Worm (Caenorhabditis elegans) whole organism, young adult: Measurements from ENCODE around the gene chil-23.

ENCODE experiments used
- B0019.2 ChIP-seq: fragments of 200-800 bp; sonication (Bioruptor generic); conservative IDR thresholded peaks from 2 replicates; pipeline ENCODE4 v1.3.6; 2022; ENCODE audit warnings: missing genetic modification reagents, missing genetic modification characterization, missing compliant biosample characterization
- C17E4.6 ChIP-seq: fragments of 200-800 bp; sonication (Bioruptor generic); IDR thresholded peaks from 2 replicates; pipeline ENCODE4 v1.3.6; 2022; ENCODE audit warnings: missing genetic modification reagents, missing genetic modification characterization, missing compliant biosample characterization
- F55B11.4 ChIP-seq: sonication (generic microtip); optimal IDR thresholded peaks from 2 replicates; lab custom pipeline; 2016; ENCODE audit warnings: missing compliant biosample characterization, missing genetic modification characterization, borderline replicate concordance; ENCODE audit not compliant: insufficient read depth
- F57A8.1 ChIP-seq: fragments of 200-800 bp; sonication (Bioruptor generic); optimal IDR thresholded peaks from 2 replicates; lab custom pipeline; 2018; ENCODE audit warnings: mild to moderate bottlenecking, missing genetic modification characterization, moderate library complexity, missing compliant biosample characterization
- T07F8.4 ChIP-seq: sonication (generic microtip); optimal IDR thresholded peaks from 2 replicates; lab custom pipeline; 2016; ENCODE audit warnings: mild to moderate bottlenecking, missing genetic modification characterization, moderate library complexity, missing compliant biosample characterization
- Y56A3A.18 ChIP-seq: fragments of 200-800 bp; sonication (Bioruptor generic); IDR thresholded peaks from 2 replicates; pipeline ENCODE4 v1.3.6; 2022; ENCODE audit warnings: missing genetic modification reagents, missing genetic modification characterization, missing compliant biosample characterization
- Y79H2A.3 ChIP-seq: fragments of 200-800 bp; sonication (Bioruptor generic); conservative IDR thresholded peaks from 2 replicates; pipeline ENCODE4 v1.3.6; 2022; ENCODE audit warnings: missing genetic modification reagents, missing genetic modification characterization, missing compliant biosample characterization
- Y95B8A.8 ChIP-seq: fragments of 200-800 bp; sonication (Bioruptor generic); IDR thresholded peaks from 2 replicates; pipeline ENCODE4 v1.3.6; 2022; ENCODE audit warnings: missing genetic modification reagents, missing genetic modification characterization, missing compliant biosample characterization
- ama-1 ChIP-seq, 3 experiments: fragments of 150-350 bp in 1 of 3; sonication (generic microtip) in 2 of 3; optimal IDR thresholded peaks; 2 replicates each; lab custom pipeline; 2014 to 2018; ENCODE audit warnings: missing biosample characterization in 2 of 3, missing genetic modification characterization in 2 of 3, missing genetic modification reagents in 2 of 3
- aptf-3 ChIP-seq: fragments of 200-800 bp; sonication (Bioruptor generic); IDR thresholded peaks from 2 replicates; pipeline ENCODE4 v1.3.6; 2022; ENCODE audit warnings: missing genetic modification characterization, missing compliant biosample characterization
- athp-1 ChIP-seq: sonication (generic microtip); optimal IDR thresholded peaks from 2 replicates; lab custom pipeline; 2017; ENCODE audit warnings: mild to moderate bottlenecking, missing genetic modification characterization, missing compliant biosample characterization
- attf-5 ChIP-seq: fragments of 200-800 bp; sonication (Bioruptor generic); optimal IDR thresholded peaks from 2 replicates; lab custom pipeline; 2018; ENCODE audit warnings: mild to moderate bottlenecking, missing genetic modification characterization, missing compliant biosample characterization
- ccch-3 ChIP-seq: fragments of 200-800 bp; sonication (Bioruptor generic); optimal IDR thresholded peaks from 2 replicates; lab custom pipeline; 2018; ENCODE audit warnings: mild to moderate bottlenecking, missing genetic modification characterization, missing compliant biosample characterization
- ceh-27 ChIP-seq: fragments of 200-800 bp; sonication (Bioruptor generic); optimal IDR thresholded peaks from 2 replicates; lab custom pipeline; 2018; ENCODE audit warnings: mild to moderate bottlenecking, missing genetic modification characterization, moderate library complexity, missing compliant biosample characterization
- dox-1 ChIP-seq: fragments of 200-800 bp; sonication (Bioruptor generic); IDR thresholded peaks from 2 replicates; pipeline ENCODE4 v1.3.6; 2022; ENCODE audit warnings: missing genetic modification reagents, missing genetic modification characterization, missing compliant biosample characterization
- dpl-1 ChIP-seq: fragments of 150-350 bp; optimal IDR thresholded peaks from 2 replicates; lab custom pipeline; 2014; ENCODE audit warnings: missing biosample characterization, missing genetic modification reagents, missing genetic modification characterization
- efl-1 ChIP-seq: fragments of 150-350 bp; optimal IDR thresholded peaks from 2 replicates; lab custom pipeline; 2014; ENCODE audit warnings: missing biosample characterization, missing genetic modification reagents, missing genetic modification characterization
- hrde-1 ChIP-seq: sonication (generic microtip); optimal IDR thresholded peaks from 2 replicates; lab custom pipeline; 2016; ENCODE audit warnings: missing genetic modification characterization, mild to moderate bottlenecking, missing compliant biosample characterization, moderate library complexity, missing genotype, missing genetic modification reagents, borderline replicate concordance
- let-526 ChIP-seq: fragments of 200-800 bp; sonication (Bioruptor generic); IDR thresholded peaks from 2 replicates; pipeline ENCODE4 v1.3.6; 2022; ENCODE audit warnings: missing genetic modification reagents, missing genetic modification characterization, missing compliant biosample characterization
- madf-6 ChIP-seq: fragments of 200-800 bp; sonication (Bioruptor generic); IDR thresholded peaks from 2 replicates; pipeline ENCODE4 v1.3.6; 2022; ENCODE audit warnings: missing genetic modification reagents, missing genetic modification characterization, missing compliant biosample characterization
- mcd-1 ChIP-seq: fragments of 200-800 bp; sonication (Bioruptor generic); IDR thresholded peaks from 2 replicates; pipeline ENCODE4 v1.3.6; 2022; ENCODE audit warnings: missing genetic modification reagents, missing genetic modification characterization, missing compliant biosample characterization
- mel-28 ChIP-seq: sonication (generic microtip); optimal IDR thresholded peaks from 2 replicates; lab custom pipeline; 2016; ENCODE audit warnings: borderline replicate concordance, mild to moderate bottlenecking, missing genetic modification characterization, missing compliant biosample characterization
- nhr-80 ChIP-seq: sonication (generic microtip); optimal IDR thresholded peaks from 2 replicates; lab custom pipeline; 2016; ENCODE audit warnings: missing genetic modification characterization, missing compliant biosample characterization
- nhr-90 ChIP-seq: sonication (generic microtip); optimal IDR thresholded peaks from 2 replicates; lab custom pipeline; 2016; ENCODE audit warnings: missing genotype, mild to moderate bottlenecking, missing genetic modification characterization, missing compliant biosample characterization
- sea-2 ChIP-seq: fragments of 200-800 bp; sonication (Bioruptor generic); IDR thresholded peaks from 2 replicates; pipeline ENCODE4 v1.3.6; 2022; ENCODE audit warnings: missing genetic modification characterization, missing compliant biosample characterization
- snpc-3.4 ChIP-seq: sonication (generic microtip); optimal IDR thresholded peaks from 2 replicates; lab custom pipeline; 2017; ENCODE audit warnings: missing genetic modification characterization, mild to moderate bottlenecking, missing compliant biosample characterization, antibody characterized with exemption, moderate library complexity, missing genotype, missing genetic modification reagents
- tbp1 ChIP-seq: fragments of 200-800 bp; sonication (Bioruptor generic); optimal IDR thresholded peaks from 2 replicates; lab custom pipeline; 2018; ENCODE audit warnings: mild to moderate bottlenecking, missing genetic modification characterization, missing compliant biosample characterization
- tbx-9 ChIP-seq: sonication (generic microtip); optimal IDR thresholded peaks from 2 replicates; lab custom pipeline; 2016; ENCODE audit warnings: borderline replicate concordance, missing genetic modification characterization, inconsistent platforms, missing compliant biosample characterization
- xnd-1 ChIP-seq: sonication (generic microtip); optimal IDR thresholded peaks from 2 replicates; lab custom pipeline; 2016; ENCODE audit warnings: missing genotype, missing genetic modification reagents, missing genetic modification characterization, missing compliant biosample characterization
- ztf-22 ChIP-seq: fragments of 200-800 bp; sonication (Bioruptor generic); optimal IDR thresholded peaks from 2 replicates; lab custom pipeline; 2018; ENCODE audit warnings: mild to moderate bottlenecking, missing genetic modification characterization, moderate library complexity, missing compliant biosample characterization
- ztf-25 ChIP-seq: fragments of 200-800 bp; sonication (Bioruptor generic); IDR thresholded peaks from 2 replicates; pipeline ENCODE4 v1.3.6; 2022; ENCODE audit warnings: missing genetic modification reagents, missing genetic modification characterization, missing compliant biosample characterization
- ztf-3 ChIP-seq: fragments of 200-800 bp; sonication (Bioruptor generic); optimal IDR thresholded peaks from 2 replicates; lab custom pipeline; 2018; ENCODE audit warnings: mild to moderate bottlenecking, missing genetic modification characterization, missing compliant biosample characterization

chil-23 gene

DNA sequence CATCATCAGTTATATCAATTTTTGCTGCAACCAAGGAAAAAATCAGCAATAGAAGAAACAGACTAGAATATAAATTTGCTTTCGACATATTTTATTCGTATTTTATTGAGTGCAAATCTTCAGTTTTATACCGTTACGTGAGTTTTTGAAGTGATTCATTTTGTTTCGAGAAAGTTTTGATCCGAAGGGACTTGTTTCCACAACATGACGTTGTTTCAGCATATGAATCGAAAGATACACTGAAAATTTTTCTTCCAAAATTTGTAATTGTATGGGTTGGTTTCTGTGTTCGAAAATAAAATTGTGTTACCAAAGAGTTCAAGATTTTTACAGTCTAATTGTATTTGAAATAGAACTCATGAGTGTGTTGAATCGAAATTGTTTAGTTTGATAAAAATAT is 11.6 kb upstream of the chil-23 start, which contains the start of gene T19H5.7:
TSS of gene T19H5.7 (minus strand) at position 101 of the 400 bp plus-strand sequence.
- no peak for TF ChIP-seq hrde-1 (tag; lab: Kevin White, UChicago)
- TF ChIP-seq tbp1 (GFP tag; lab: Kevin White, UChicago): no peak
- no peak for TF ChIP-seq ccch-3
- no peak for TF ChIP-seq snpc-3.4
- TF ChIP-seq Y56A3A.18 (GFP tag; lab: Robert Waterston, UW): no peak
- no peak for TF ChIP-seq aptf-3 (GFP tag; lab: Robert Waterston, UW)

ce11 chrII:9477567-9477966 is 9.2 kb upstream of the chil-23 start, which contains the start of gene chil-27:
chil-27 (plus strand) TSS chrII:9477867.
- TF ChIP-seq Y79H2A.3: no peak
- no peak for TF ChIP-seq F55B11.4 (tag; lab: Kevin White, UChicago)
- no peak for TF ChIP-seq T07F8.4 (tag; lab: Kevin White, UChicago)
- no peak for TF ChIP-seq efl-1
- TF ChIP-seq nhr-90: no peak

ce11 chrII:9474367-9475105 is 6.1 kb upstream of the chil-23 start, which contains the start of the genes chil-25 and chil-26:
chil-25 (minus strand) TSS chrII:9474467.
chil-26 (plus strand) TSS chrII:9475055.
- TF ChIP-seq Y56A3A.18 (GFP tag; lab: Robert Waterston, UW) (no peak), athp-1 (no peak), aptf-3 (GFP tag; lab: Robert Waterston, UW) (no peak), ztf-25 (GFP tag; lab: Robert Waterston, UW) (no peak), C17E4.6 (GFP tag; lab: Robert Waterston, UW) (no peak), nhr-80 (tag; lab: Kevin White, UChicago) (no peak), attf-5 (GFP tag; lab: Kevin White, UChicago) (no peak), ama-1 (optimal IDR thresholded peaks at IDR 0.05; lab: Kevin White, UChicago) (no peak), ama-1 (GFP tag; optimal IDR thresholded peaks at IDR 0.05; lab: Kevin White, UChicago) (no peak), tbx-9 (tag; lab: Kevin White, UChicago) (no peak), mcd-1 (GFP tag; lab: Robert Waterston, UW) (no peak), let-526 (GFP tag; lab: Robert Waterston, UW) (no peak), madf-6 (GFP tag; lab: Robert Waterston, UW) (no peak), sea-2 (no peak), snpc-3.4 (no peak), F57A8.1 (no peak), dox-1 (GFP tag; lab: Robert Waterston, UW) (no peak), ceh-27 (no peak), ztf-22 (GFP tag; lab: Kevin White, UChicago) (no peak), mel-28 (tag; lab: Kevin White, UChicago) (no peak)

ce11 chrII:9470027-9470426 is 1.6 kb upstream of the chil-23 start, which contains the start of gene T19H5.6:
T19H5.6 (minus strand) TSS chrII:9470221.
- TF ChIP-seq ama-1 (optimal IDR thresholded peaks at IDR 0.05; lab: Kevin White, UChicago) (no peak), ama-1 (GFP tag; optimal IDR thresholded peaks at IDR 0.05; lab: Kevin White, UChicago) (no peak), B0019.2 (no peak), ztf-3 (GFP tag; lab: Kevin White, UChicago) (no peak), xnd-1 (no peak), dpl-1 (GFP tag; lab: Kevin White, UChicago) (no peak), Y95B8A.8 (GFP tag; lab: Robert Waterston, UW) (no peak)
